Worm (Caenorhabditis elegans): Measurements from ENCODE around the gene Y39A1A.10.

Y39A1A.10 gene

ce11 chrIII:10632590-10633402 lies at the start of gene Y39A1A.10:
TSS of gene Y39A1A.10 (plus strand) at chrIII:10632728.
- TF ChIP-seq W03F9.2 (tag; optimal IDR thresholded peaks at IDR 0.05) (no peak), dao-5 (tag; optimal IDR thresholded peaks at IDR 0.05) (no peak), him-1 (tag; optimal IDR thresholded peaks at IDR 0.05) (no peak)

DNA sequence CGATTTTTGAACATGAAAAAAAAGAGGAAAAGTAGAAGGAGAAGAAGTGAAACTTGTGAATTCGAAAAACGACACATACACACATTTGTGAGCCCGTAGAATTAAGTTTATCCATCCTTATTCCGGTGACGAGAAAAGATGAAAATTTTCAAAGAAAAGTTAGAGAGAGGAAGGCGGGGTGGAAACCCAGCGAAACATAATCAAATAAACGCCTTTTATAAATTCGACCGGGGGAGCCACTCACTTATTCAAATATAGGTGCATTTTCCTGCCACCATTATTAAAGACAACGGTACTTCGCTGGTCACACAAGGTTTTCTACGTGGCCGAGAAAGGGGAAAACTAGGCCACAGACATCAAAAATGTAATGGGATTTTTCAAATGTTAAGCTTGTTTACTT lies 49.0 kb upstream of the Y39A1A.10 start:
- no peak for TF ChIP-seq him-1 (tag; optimal IDR thresholded peaks at IDR 0.05)
- no peak for TF ChIP-seq dao-5 (tag; optimal IDR thresholded peaks at IDR 0.05)
- no peak for TF ChIP-seq W03F9.2 (tag; optimal IDR thresholded peaks at IDR 0.05)

DNA sequence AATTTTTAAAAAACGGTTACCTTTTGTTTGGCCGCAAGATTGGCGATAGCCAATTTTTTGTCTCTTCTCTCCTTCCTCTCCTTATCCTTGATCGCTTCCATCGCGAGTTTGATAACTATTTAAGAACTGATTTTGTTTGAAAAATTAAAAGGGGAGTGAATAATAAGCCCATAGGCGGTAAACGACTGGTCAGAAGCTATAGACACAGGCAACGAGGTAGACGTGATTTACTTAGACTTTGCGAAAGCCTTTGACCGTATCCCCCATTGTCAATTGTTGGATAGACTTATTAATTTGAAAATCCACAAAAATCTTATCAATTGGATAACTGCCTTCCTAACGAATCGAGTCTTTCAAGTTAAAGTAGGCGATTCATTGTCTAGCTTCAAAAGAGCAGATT lies 46.3 kb upstream of the Y39A1A.10 start, which contains the start of gene Y45F3A.5:
TSS of gene Y45F3A.5 (minus strand) at position 101 of the 400 bp plus-strand sequence.
- TF ChIP-seq dao-5 (tag; optimal IDR thresholded peaks at IDR 0.05) (no peak), W03F9.2 (tag; optimal IDR thresholded peaks at IDR 0.05) (no peak), him-1 (tag; optimal IDR thresholded peaks at IDR 0.05) (no peak)

DNA sequence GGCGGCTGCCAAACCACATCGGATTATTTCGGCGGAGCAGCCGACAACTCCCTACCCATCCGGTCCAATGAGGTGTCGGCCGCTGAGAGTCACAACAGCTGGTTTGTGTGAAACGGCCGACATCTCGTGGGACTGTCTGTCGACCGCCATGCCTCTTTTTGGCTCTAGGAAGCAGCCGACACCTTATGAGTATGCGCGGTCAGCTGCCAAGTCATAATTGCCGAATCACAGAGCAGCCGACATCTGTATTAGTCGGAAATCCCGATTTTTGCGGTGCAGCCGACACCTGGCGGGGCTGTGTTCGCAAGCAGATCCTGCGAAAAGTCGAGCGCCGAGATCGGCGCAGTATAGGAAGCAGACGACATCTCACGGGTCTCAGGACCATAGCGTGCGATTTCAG lies 40.5 kb upstream of the Y39A1A.10 start:
- TF ChIP-seq him-1 (tag; optimal IDR thresholded peaks at IDR 0.05) (no peak), W03F9.2 (tag; optimal IDR thresholded peaks at IDR 0.05) (no peak), dao-5 (tag; optimal IDR thresholded peaks at IDR 0.05) (no peak)

DNA sequence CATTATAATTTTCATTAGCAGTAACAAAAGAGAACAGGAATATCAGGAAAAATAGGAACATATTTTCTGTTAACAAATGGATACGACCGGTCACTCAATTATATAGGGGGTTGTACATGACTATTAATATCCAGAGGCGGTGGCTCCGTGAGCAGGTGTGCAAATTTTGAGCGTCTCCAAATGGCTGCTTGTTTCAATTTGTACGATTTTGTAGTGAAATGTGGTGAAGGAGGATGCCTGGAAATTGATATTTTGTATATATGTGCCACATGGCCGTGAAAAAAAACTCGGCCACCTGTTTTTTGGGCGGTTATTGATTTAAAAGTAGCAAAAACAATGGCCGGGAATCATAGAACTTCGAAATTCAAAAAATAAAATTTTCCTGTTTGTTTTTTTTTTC lies 39.8 kb upstream of the Y39A1A.10 start, which contains the start of gene Y45F3A.8:
TSS of gene Y45F3A.8 (minus strand) at position 101 of the 400 bp plus-strand sequence.
- TF ChIP-seq dao-5 (tag; optimal IDR thresholded peaks at IDR 0.05) (no peak), W03F9.2 (tag; optimal IDR thresholded peaks at IDR 0.05) (no peak), him-1 (tag; optimal IDR thresholded peaks at IDR 0.05) (no peak)

DNA sequence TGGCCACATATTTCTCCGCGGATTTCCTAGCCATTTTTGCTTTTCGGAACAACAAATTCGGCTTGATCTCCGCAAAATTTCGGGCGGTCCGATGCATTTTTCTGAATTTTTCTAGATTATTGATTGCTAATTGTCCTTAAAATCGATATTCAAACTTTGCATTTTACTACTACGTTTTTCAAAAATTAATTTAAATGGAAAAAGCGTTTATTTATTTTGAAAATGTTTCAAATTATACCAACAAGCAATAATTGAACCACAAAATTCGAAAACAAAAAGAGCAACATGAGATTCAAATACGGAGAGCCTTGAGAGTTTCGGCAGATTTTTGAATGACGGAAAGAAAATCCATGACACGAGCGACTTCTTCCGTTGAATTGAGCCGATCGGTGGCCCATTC lies 37.5 kb upstream of the Y39A1A.10 start, which contains the start of gene Y45F3A.9:
TSS of gene Y45F3A.9 (minus strand) at position 101 of the 400 bp plus-strand sequence.
- no peak for TF ChIP-seq him-1 (tag; optimal IDR thresholded peaks at IDR 0.05)
- TF ChIP-seq W03F9.2 (tag; optimal IDR thresholded peaks at IDR 0.05): no peak
- TF ChIP-seq dao-5 (tag; optimal IDR thresholded peaks at IDR 0.05): no peak

- TF ChIP-seq dao-5 (tag; optimal IDR thresholded peaks at IDR 0.05): no peak
- TF ChIP-seq him-1 (tag; optimal IDR thresholded peaks at IDR 0.05): no peak
- TF ChIP-seq W03F9.2 (tag; optimal IDR thresholded peaks at IDR 0.05): no peak
Observed at ce11 chrIII:10596387-10596786, 36.1 kb upstream of the Y39A1A.10 start, which contains the start of gene Y39A1A.3. TSS of gene Y39A1A.3 (minus strand) at chrIII:10596487.

- TF ChIP-seq W03F9.2 (tag; optimal IDR thresholded peaks at IDR 0.05): peak; percentile 87
- no peak for TF ChIP-seq him-1 (tag; optimal IDR thresholded peaks at IDR 0.05)
- no peak for TF ChIP-seq dao-5 (tag; optimal IDR thresholded peaks at IDR 0.05)
Observed at ce11 chrIII:10599699-10600098, 32.8 kb upstream of the Y39A1A.10 start.

DNA sequence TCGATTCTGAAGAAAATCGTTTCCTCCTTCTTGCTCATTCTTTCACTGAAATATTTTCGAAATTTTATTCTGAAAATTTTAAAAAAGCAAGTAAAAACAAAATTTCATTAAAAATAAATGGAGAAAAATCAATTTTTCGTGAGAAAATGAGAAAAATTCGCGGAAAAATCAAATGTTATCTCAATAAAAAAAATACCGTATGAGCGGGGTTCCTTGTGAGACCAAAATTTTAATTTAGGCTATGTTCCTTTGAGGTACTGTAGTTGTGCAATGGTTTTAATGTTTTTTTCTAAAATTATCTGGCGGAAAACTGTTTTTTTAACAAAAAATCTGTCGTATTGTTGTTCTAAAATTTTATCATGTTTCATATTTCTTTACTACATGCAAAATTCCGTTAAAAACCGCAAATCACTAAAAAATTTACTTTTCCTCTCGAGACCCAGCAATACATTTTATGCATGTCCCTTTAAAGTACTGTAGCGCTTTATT lies 32.3 kb upstream of the Y39A1A.10 start, which contains the start of gene epg-6:
TSS of gene epg-6 (minus strand) at position 51 of the 489 bp plus-strand sequence.
- TF ChIP-seq dao-5 (tag; optimal IDR thresholded peaks at IDR 0.05) (no peak), him-1 (tag; optimal IDR thresholded peaks at IDR 0.05) (no peak), W03F9.2 (tag; optimal IDR thresholded peaks at IDR 0.05) (peak; percentile 7)

DNA sequence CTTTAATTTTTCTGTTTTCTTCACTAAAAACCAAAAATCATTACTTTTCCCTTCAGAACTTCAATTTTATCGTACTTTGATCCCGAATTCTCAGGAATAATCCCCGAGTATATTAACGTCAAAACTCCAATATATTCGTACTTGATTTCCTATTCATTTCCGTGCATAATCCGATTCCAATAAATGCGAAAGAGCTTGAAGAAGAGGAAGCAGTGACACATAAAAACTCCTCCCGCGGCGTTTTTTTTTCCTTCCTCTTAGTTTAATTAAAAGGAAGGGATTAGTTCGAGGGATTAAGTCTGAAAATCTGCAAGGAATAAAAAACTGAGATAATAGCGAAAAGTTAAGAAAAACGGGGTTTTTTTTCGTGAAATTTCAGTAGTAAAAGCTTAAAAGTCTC lies 31.6 kb upstream of the Y39A1A.10 start:
- TF ChIP-seq him-1 (tag; optimal IDR thresholded peaks at IDR 0.05) (no peak), W03F9.2 (tag; optimal IDR thresholded peaks at IDR 0.05) (no peak), dao-5 (tag; optimal IDR thresholded peaks at IDR 0.05) (no peak)

DNA sequence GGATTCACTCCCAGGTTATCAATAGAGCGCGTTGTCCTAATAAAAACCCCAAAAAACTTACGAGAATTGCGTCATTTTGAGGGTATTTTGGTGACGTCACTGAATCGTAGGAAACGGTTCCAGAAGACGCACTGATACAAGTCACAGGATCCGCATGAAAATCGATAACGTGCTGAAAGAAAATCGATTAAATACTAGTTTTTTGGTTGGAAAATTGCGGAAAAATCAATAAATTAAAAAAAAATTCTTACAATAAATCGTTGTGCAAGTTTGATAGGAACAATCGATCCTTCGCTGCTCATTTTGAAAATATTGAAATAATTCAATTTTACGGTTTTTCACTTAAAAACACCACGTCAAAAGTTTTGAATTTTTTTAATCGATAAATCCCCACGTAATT lies 29.3 kb upstream of the Y39A1A.10 start, which contains the start of gene Y39A1A.2:
TSS of gene Y39A1A.2 (minus strand) at position 319 of the 400 bp plus-strand sequence.
- TF ChIP-seq W03F9.2 (tag; optimal IDR thresholded peaks at IDR 0.05) (no peak), dao-5 (tag; optimal IDR thresholded peaks at IDR 0.05) (no peak), him-1 (tag; optimal IDR thresholded peaks at IDR 0.05) (no peak)

DNA sequence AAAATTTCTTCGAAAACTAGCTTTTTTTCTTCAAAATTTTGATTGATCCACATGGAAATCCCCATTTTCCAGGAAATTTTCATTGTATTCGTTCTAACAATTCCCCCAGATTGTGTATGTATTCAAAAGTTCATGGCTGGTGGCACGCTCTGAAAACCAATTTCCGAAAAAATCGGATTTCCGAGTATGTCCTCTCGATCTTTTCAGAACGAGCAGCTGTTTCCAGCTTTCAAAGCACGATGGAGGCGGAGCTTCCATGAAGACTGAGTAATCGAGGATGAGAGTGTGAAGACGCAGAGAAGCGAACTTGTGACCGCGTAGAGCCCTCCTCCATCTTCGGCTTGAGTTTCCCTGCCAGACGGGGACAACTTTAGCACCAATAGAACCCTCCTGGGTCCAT lies 28.2 kb upstream of the Y39A1A.10 start:
- TF ChIP-seq W03F9.2 (tag; optimal IDR thresholded peaks at IDR 0.05): no peak

DNA sequence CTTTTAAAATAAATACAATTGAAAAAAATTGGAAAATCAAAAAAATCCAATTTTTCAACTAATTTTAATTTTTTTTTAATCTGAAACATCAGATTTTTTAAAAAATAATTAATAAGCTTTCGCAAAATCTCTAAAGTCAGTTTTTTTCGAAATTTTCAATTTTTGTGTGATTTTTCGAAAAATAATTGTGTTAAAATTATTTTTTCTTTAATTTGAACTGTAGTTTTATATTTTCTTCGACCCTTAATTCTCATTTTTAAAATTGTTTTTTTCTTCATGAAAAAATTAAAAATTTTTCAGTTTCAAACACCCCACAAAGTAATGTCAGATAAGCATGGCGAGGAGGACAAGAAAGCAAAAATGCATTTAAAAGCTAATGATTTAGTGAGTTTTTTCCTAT lies 27.5 kb upstream of the Y39A1A.10 start, which contains the start of gene rabx-5:
TSS of gene rabx-5 (plus strand) at position 301 of the 400 bp plus-strand sequence.
- TF ChIP-seq W03F9.2 (tag; optimal IDR thresholded peaks at IDR 0.05) (no peak), him-1 (tag; optimal IDR thresholded peaks at IDR 0.05) (no peak), dao-5 (tag; optimal IDR thresholded peaks at IDR 0.05) (no peak)

ce11 chrIII:10608161-10608560 lies 24.4 kb upstream of the Y39A1A.10 start:
- TF ChIP-seq him-1 (tag; optimal IDR thresholded peaks at IDR 0.05): no peak
- TF ChIP-seq W03F9.2 (tag; optimal IDR thresholded peaks at IDR 0.05): no peak
- no peak for TF ChIP-seq dao-5 (tag; optimal IDR thresholded peaks at IDR 0.05)

All from whole organism, L4/young adult.